Worm (Caenorhabditis elegans) whole organism, early embryonic: ENCODE measurements around the gene F53F8.3.

Experiments
- B0310.2 ChIP-seq: sonication (generic microtip); optimal IDR thresholded peaks from 2 replicates; lab custom pipeline; 2016; ENCODE audit warnings: mild to moderate bottlenecking, missing genetic modification characterization, missing compliant biosample characterization
- F13C5.2 ChIP-seq: sonication (generic microtip); optimal IDR thresholded peaks from 2 replicates; lab custom pipeline; 2017; ENCODE audit warnings: mild to moderate bottlenecking, missing genetic modification characterization, inconsistent platforms, missing compliant biosample characterization
- aly-1 ChIP-seq: sonication (generic microtip); optimal IDR thresholded peaks from 2 replicates; lab custom pipeline; 2016; ENCODE audit warnings: missing genetic modification characterization, missing compliant biosample characterization
- ama-1 ChIP-seq: fragments of 150-350 bp; optimal IDR thresholded peaks from 2 replicates; lab custom pipeline; 2014
- ceh-13 ChIP-seq: fragments of 200-800 bp; sonication (Bioruptor generic); optimal IDR thresholded peaks from 2 replicates; lab custom pipeline; 2018; ENCODE audit warnings: mild to moderate bottlenecking, missing genetic modification characterization, missing compliant biosample characterization
- ceh-36 ChIP-seq: sonication (generic microtip); optimal IDR thresholded peaks from 2 replicates; lab custom pipeline; 2016; ENCODE audit warnings: missing genetic modification characterization, inconsistent platforms, missing compliant biosample characterization
- ets-7 ChIP-seq: sonication (generic microtip); optimal IDR thresholded peaks from 2 replicates; lab custom pipeline; 2016; ENCODE audit warnings: missing genotype, missing genetic modification characterization, missing compliant biosample characterization
- flt-1 ChIP-seq: fragments of 200-800 bp; sonication (Bioruptor generic); IDR thresholded peaks from 2 replicates; pipeline ENCODE4 v1.3.6; 2022; ENCODE audit warnings: missing genetic modification characterization, missing compliant biosample characterization
- hmbx-1 ChIP-seq: sonication (generic microtip); optimal IDR thresholded peaks from 2 replicates; lab custom pipeline; 2016; ENCODE audit warnings: mild to moderate bottlenecking, missing genetic modification characterization, missing compliant biosample characterization
- hmg-4 ChIP-seq: fragments of 200-800 bp; sonication (Bioruptor generic); optimal IDR thresholded peaks from 2 replicates; lab custom pipeline; 2018; ENCODE audit warnings: mild to moderate bottlenecking, missing genetic modification characterization, missing compliant biosample characterization
- hnd-1 ChIP-seq: sonication (generic microtip); optimal IDR thresholded peaks from 2 replicates; lab custom pipeline; 2016; ENCODE audit warnings: missing genetic modification characterization, missing compliant biosample characterization
- pes-1 ChIP-seq: fragments of 200-800 bp; sonication (Bioruptor generic); IDR thresholded peaks from 2 replicates; pipeline ENCODE4 v1.3.6; 2022; ENCODE audit warnings: missing genetic modification reagents, missing genetic modification characterization, missing compliant biosample characterization
- scrt-1 ChIP-seq: fragments of 200-800 bp; sonication (Bioruptor generic); IDR thresholded peaks from 2 replicates; pipeline ENCODE4 v1.3.6; 2022; ENCODE audit warnings: missing genetic modification characterization, missing compliant biosample characterization
- sea-1 ChIP-seq: fragments of 200-800 bp; sonication (Bioruptor generic); conservative IDR thresholded peaks from 2 replicates; pipeline ENCODE4 v1.3.6; 2022; ENCODE audit warnings: missing genetic modification characterization, missing compliant biosample characterization
- tbx-11 ChIP-seq: fragments of 200-800 bp; sonication (Bioruptor generic); IDR thresholded peaks from 2 replicates; pipeline ENCODE4 v1.3.6; 2022; ENCODE audit warnings: missing genetic modification characterization, missing compliant biosample characterization
- tbx-37 ChIP-seq: fragments of 200-800 bp; sonication (Bioruptor generic); conservative IDR thresholded peaks from 2 replicates; pipeline ENCODE4 v1.3.6; 2022; ENCODE audit warnings: missing genetic modification reagents, missing genetic modification characterization, missing compliant biosample characterization
- tra-4 ChIP-seq: sonication (generic microtip); optimal IDR thresholded peaks from 2 replicates; lab custom pipeline; 2017; ENCODE audit warnings: missing genetic modification characterization, missing compliant biosample characterization

F53F8.3 gene

DNA sequence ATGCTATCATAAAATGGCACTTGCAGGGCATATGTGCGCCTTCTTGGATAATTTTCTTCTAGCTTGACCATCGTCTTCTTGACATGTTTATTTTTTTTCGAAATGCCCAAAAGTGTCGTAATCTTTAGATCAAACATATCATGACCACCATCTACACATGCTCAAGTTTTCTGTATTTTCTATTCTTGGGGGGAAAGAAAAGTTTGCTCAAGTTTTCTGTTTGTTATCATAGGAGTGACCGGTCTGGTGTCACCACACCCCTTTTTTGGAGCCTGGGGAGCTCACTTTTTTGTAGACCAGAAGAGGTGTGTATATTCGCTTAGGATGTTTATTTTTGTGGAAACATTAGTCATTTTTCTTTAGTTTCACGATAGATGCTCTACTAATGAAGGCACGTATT lies 3.9 kb downstream of the F53F8.3 start, which contains the start of gene klf-2:
Gene klf-2, plus strand, starts transcription at position 301 of the 400 bp plus-strand sequence.
- TF ChIP-seq tbx-11 (GFP tag; lab: Robert Waterston, UW) (no peak), tbx-37 (GFP tag; lab: Robert Waterston, UW) (no peak), ama-1 (lab: Kevin White, UChicago) (no peak), hmbx-1 (tag; lab: Kevin White, UChicago) (no peak), hnd-1 (no peak), scrt-1 (GFP tag; lab: Robert Waterston, UW) (no peak), hmg-4 (no peak), F13C5.2 (no peak), B0310.2 (no peak), ets-7 (tag; lab: Kevin White, UChicago) (no peak), pes-1 (GFP tag; lab: Robert Waterston, UW) (no peak), ceh-13 (GFP tag; lab: Kevin White, UChicago) (no peak), sea-1 (no peak), ceh-36 (tag; lab: Kevin White, UChicago) (no peak), flt-1 (GFP tag; lab: Robert Waterston, UW) (no peak), tra-4 (tag; lab: Kevin White, UChicago) (no peak), aly-1 (tag; lab: Kevin White, UChicago) (no peak)

DNA sequence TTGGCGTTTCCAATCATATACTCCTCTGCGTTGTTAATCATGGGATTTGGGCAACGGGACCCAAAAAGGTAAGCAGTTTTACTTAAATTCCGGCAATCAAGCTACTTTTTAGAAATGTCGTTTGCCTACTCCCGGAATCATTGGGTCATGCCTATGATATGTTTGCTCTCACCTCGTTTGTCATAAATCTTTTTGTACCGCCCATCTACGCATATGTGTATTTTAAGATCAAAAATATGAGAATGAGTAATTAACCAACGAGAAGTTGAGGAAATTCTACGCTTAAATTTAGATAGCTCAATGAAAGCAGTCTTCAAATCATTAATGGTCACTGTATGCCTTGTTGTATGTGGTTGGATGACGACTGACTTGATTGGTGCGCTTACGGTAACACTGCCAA lies 7.0 kb downstream of the F53F8.3 start:
- TF ChIP-seq pes-1 (GFP tag; lab: Robert Waterston, UW), result no peak
- TF ChIP-seq aly-1 (tag; lab: Kevin White, UChicago), result no peak
- no peak for TF ChIP-seq ceh-13 (GFP tag; lab: Kevin White, UChicago)
- no peak for TF ChIP-seq ets-7 (tag; lab: Kevin White, UChicago)

- TF ChIP-seq tbx-11 (GFP tag; lab: Robert Waterston, UW) (no peak), hnd-1 (no peak), pes-1 (GFP tag; lab: Robert Waterston, UW) (0 out of 2 replicates have a peak, but pooled peaks have one; percentile 20)
Observed at ce11 chrV:20681824-20682223, 7.5 kb downstream of the F53F8.3 start.

DNA sequence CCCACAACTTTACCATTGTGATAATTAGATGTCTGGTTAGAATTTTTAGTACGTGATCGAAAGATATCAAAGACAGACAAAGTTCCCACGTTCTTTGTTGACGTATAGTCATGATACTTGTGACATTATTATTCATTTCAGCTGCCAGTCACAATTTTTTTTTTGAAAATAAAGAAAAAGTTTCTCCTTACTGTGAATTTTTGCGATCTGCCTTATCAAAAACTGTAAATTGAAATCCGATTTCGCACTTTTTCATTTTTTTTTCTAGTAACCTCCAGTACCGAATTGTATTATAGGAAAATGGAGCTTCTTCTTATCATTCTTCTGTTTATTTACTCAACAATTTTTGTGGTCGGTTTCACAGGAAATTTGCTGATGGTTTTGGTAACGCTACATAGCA lies 8.2 kb downstream of the F53F8.3 start, which contains the start of gene srsx-35:
Gene srsx-35, plus strand, starts transcription at position 301 of the 400 bp plus-strand sequence.
- no peak for TF ChIP-seq F13C5.2
- TF ChIP-seq hnd-1, result no peak
- no peak for TF ChIP-seq ama-1 (lab: Kevin White, UChicago)
- TF ChIP-seq scrt-1 (GFP tag; lab: Robert Waterston, UW), result no peak
- no peak for TF ChIP-seq tbx-37 (GFP tag; lab: Robert Waterston, UW)
- TF ChIP-seq ceh-36 (tag; lab: Kevin White, UChicago), result no peak
- TF ChIP-seq tra-4 (tag; lab: Kevin White, UChicago), result no peak
- TF ChIP-seq hmg-4, result no peak
- no peak for TF ChIP-seq sea-1
- TF ChIP-seq pes-1 (GFP tag; lab: Robert Waterston, UW), result no peak
- no peak for TF ChIP-seq aly-1 (tag; lab: Kevin White, UChicago)
- no peak for TF ChIP-seq ets-7 (tag; lab: Kevin White, UChicago)
- no peak for TF ChIP-seq flt-1 (GFP tag; lab: Robert Waterston, UW)
- TF ChIP-seq tbx-11 (GFP tag; lab: Robert Waterston, UW), result no peak
- no peak for TF ChIP-seq hmbx-1 (tag; lab: Kevin White, UChicago)

ce11 chrV:20680189-20680588 lies 9.1 kb downstream of the F53F8.3 start:
- no peak for TF ChIP-seq ets-7 (tag; lab: Kevin White, UChicago)
- TF ChIP-seq aly-1 (tag; lab: Kevin White, UChicago), result no peak
- no peak for TF ChIP-seq tra-4 (tag; lab: Kevin White, UChicago)
- TF ChIP-seq pes-1 (GFP tag; lab: Robert Waterston, UW), result no peak
- no peak for TF ChIP-seq F13C5.2
- TF ChIP-seq ceh-13 (GFP tag; lab: Kevin White, UChicago), result no peak
- no peak for TF ChIP-seq tbx-11 (GFP tag; lab: Robert Waterston, UW)
- no peak for TF ChIP-seq ama-1 (lab: Kevin White, UChicago)
- TF ChIP-seq sea-1, result no peak
- no peak for TF ChIP-seq ceh-36 (tag; lab: Kevin White, UChicago)
- no peak for TF ChIP-seq hmg-4
- no peak for TF ChIP-seq hnd-1
- TF ChIP-seq B0310.2, result no peak
- no peak for TF ChIP-seq tbx-37 (GFP tag; lab: Robert Waterston, UW)
- TF ChIP-seq hmbx-1 (tag; lab: Kevin White, UChicago), result no peak
- TF ChIP-seq flt-1 (GFP tag; lab: Robert Waterston, UW), result no peak
- no peak for TF ChIP-seq scrt-1 (GFP tag; lab: Robert Waterston, UW)

ce11 chrV:20670625-20671024 lies 18.7 kb downstream of the F53F8.3 start:
- TF ChIP-seq ceh-36 (tag; lab: Kevin White, UChicago), result no peak
- no peak for TF ChIP-seq pes-1 (GFP tag; lab: Robert Waterston, UW)
- TF ChIP-seq hnd-1, result no peak
- TF ChIP-seq tra-4 (tag; lab: Kevin White, UChicago), result no peak
- TF ChIP-seq aly-1 (tag; lab: Kevin White, UChicago), result no peak
- TF ChIP-seq tbx-11 (GFP tag; lab: Robert Waterston, UW), result no peak
- no peak for TF ChIP-seq B0310.2
- no peak for TF ChIP-seq hmg-4
- TF ChIP-seq ets-7 (tag; lab: Kevin White, UChicago), result no peak
- no peak for TF ChIP-seq sea-1
- TF ChIP-seq tbx-37 (GFP tag; lab: Robert Waterston, UW), result no peak
- no peak for TF ChIP-seq flt-1 (GFP tag; lab: Robert Waterston, UW)
- no peak for TF ChIP-seq ama-1 (lab: Kevin White, UChicago)
- TF ChIP-seq scrt-1 (GFP tag; lab: Robert Waterston, UW), result no peak
- TF ChIP-seq hmbx-1 (tag; lab: Kevin White, UChicago), result no peak
- TF ChIP-seq ceh-13 (GFP tag; lab: Kevin White, UChicago), result no peak
- no peak for TF ChIP-seq F13C5.2

ce11 chrV:20666905-20667304 lies 22.4 kb downstream of the F53F8.3 start, which contains the start of gene mlt-11:
Gene mlt-11, plus strand, starts transcription at chrV:20667205.
- no peak for TF ChIP-seq ama-1 (lab: Kevin White, UChicago)
- TF ChIP-seq sea-1, result no peak
- no peak for TF ChIP-seq tbx-11 (GFP tag; lab: Robert Waterston, UW)
- no peak for TF ChIP-seq B0310.2
- TF ChIP-seq ets-7 (tag; lab: Kevin White, UChicago), result no peak
- no peak for TF ChIP-seq F13C5.2
- no peak for TF ChIP-seq tbx-37 (GFP tag; lab: Robert Waterston, UW)
- no peak for TF ChIP-seq hnd-1
- TF ChIP-seq pes-1 (GFP tag; lab: Robert Waterston, UW), result no peak
- no peak for TF ChIP-seq ceh-36 (tag; lab: Kevin White, UChicago)
- TF ChIP-seq hmbx-1 (tag; lab: Kevin White, UChicago), result no peak
- no peak for TF ChIP-seq scrt-1 (GFP tag; lab: Robert Waterston, UW)
- TF ChIP-seq aly-1 (tag; lab: Kevin White, UChicago), result no peak
- no peak for TF ChIP-seq hmg-4
